Fruit fly (Drosophila melanogaster): ENCODE results near the gene per.

per gene

DNA sequence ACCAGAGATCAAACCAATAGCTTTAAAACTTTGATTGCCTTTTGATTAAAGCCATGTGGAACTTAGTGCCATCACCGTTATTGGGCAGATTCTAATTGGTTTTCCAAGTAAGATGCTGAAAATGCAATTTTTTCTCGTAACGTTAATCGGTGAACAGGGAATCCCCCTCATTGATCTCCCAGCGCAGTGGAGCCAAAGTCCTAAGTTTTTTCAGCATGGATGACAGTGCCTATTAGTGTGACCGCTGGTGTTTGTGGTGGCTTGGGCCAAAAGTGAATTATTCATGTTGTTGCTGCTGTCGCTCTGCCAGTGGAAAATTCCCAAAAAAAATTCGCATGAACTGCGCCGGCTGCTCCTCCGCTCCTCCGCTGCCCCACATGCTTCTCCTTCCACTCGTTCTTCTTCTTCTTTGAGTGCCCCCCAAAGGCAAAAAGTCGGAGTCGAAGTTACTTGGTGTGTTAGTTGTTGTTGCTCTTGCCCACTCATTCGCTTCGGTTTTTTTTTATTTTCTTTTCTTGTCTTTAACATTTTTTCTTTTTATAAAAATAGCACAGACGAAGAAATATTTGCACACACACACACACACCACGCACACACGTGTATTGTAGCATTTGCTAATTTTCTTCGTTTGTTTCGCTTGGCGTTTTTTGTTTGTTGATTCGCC, 37.3 kb upstream of the per start (continued):
- TF ChIP-seq z (GFP tag; IDR thresholded peaks at IDR 0.05): peak; percentile 41; the same call in 1 of the 3 replicates
- 0 out of 2 replicates have a peak, but pooled peaks have one; percentile 45 for TF ChIP-seq NFAT (GFP tag; IDR thresholded peaks at IDR 0.05)
- TF ChIP-seq CG17385 (GFP tag; optimal IDR thresholded peaks at IDR 0.05): peak; percentile 20
- TF ChIP-seq prd (optimal IDR thresholded peaks at IDR 0.05): no peak
- 0 out of 3 replicates have a peak, but pooled peaks have one; percentile 16 for TF ChIP-seq prd (GFP tag; IDR thresholded peaks at IDR 0.05)
- TF ChIP-seq H2.0 (GFP tag; IDR thresholded peaks at IDR 0.05): 0 out of 2 replicates have a peak, but pooled peaks have one; percentile 7
- 0 out of 2 replicates have a peak, but pooled peaks have one; percentile 42 for TF ChIP-seq al (GFP tag; IDR thresholded peaks at IDR 0.05)
- 0 out of 2 replicates have a peak, but pooled peaks have one; percentile 17 for TF ChIP-seq CG14441 (GFP tag; IDR thresholded peaks at IDR 0.05)
- peak; percentile 14; the same call in 1 of the 2 replicates for TF ChIP-seq vvl (GFP tag; IDR thresholded peaks at IDR 0.05)
- TF ChIP-seq CG32532 (GFP tag; IDR thresholded peaks at IDR 0.05): peak; percentile 36; the same call in 1 of the 2 replicates
- TF ChIP-seq Drgx (GFP tag; IDR thresholded peaks at IDR 0.05): peak; percentile 40

DNA sequence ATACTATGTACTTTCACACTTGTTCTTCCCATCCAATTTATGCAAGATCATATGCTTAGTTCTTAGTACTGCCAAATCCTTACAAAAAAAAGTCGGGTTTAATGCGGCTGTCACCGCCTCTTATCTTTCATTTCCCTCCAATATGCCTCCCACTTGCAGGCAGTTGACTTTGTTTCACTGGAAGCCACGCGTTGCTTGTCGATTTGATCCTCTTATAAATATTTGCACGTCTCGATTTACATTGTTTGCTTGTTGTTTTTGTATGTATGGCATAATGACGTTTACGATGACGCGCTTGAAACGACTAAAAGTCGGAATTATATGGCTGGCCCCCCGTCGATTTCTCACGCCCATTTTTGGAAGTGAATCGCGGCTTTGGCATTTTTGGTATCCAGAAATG, 36.4 kb upstream of the per start:
- TF ChIP-seq esg (GFP tag; conservative IDR thresholded peaks at IDR 0.05) (no peak), crp (GFP tag; optimal IDR thresholded peaks at IDR 0.05) (no peak), CG13424 (tag; optimal IDR thresholded peaks at IDR 0.05) (no peak), Eip74EF (GFP tag; optimal IDR thresholded peaks at IDR 0.05) (no peak), CG1603 (tag; optimal IDR thresholded peaks at IDR 0.05) (no peak), Rfx (GFP tag; IDR thresholded peaks at IDR 0.05) (no peak), nom (GFP tag; optimal IDR thresholded peaks at IDR 0.05) (peak; percentile 1), gem (tag; optimal IDR thresholded peaks at IDR 0.05) (peak; percentile 12), danr (GFP tag; IDR thresholded peaks at IDR 0.05) (no peak), Asciz (GFP tag; optimal IDR thresholded peaks at IDR 0.05) (peak; percentile 5), CG2875 (GFP tag; optimal IDR thresholded peaks at IDR 0.05) (no peak), CG31365 (tag; optimal IDR thresholded peaks at IDR 0.05) (no peak)

DNA sequence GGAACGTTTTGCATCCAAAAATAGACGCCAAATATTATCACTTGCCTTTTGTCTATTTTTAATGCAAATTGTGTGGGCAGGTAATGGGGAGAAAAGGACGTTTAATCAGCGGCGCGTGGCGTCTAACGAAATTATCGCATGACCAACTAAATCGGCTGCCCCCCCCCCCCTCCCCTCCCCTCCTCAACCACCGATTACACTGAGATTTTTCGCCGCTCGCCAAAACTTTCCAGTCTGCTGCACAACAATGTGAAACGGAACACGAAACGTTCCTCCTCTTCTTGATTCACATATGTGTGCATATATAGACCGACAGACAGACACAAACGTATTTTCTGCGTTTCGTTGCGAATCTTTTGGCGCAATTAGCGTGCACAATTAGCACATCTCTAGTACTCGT, 34.3 kb upstream of the per start:
- TF ChIP-seq Ets97D (GFP tag; optimal IDR thresholded peaks at IDR 0.05): no peak
- TF ChIP-seq Dll (GFP tag; IDR thresholded peaks at IDR 0.05; ENCODE audit: partially characterized antibody): no peak
- TF ChIP-seq cwo (GFP tag; optimal IDR thresholded peaks at IDR 0.05): no peak
- TF ChIP-seq pfk (GFP tag; optimal IDR thresholded peaks at IDR 0.05): peak; percentile 83
- no peak for TF ChIP-seq grau (tag; optimal IDR thresholded peaks at IDR 0.05)
- no peak for TF ChIP-seq Abd-B (GFP tag; optimal IDR thresholded peaks at IDR 0.05)
- TF ChIP-seq CG17802 (tag; optimal IDR thresholded peaks at IDR 0.05): no peak
- no peak for TF ChIP-seq CG4707 (GFP tag; optimal IDR thresholded peaks at IDR 0.05)
- TF ChIP-seq crol (GFP tag; IDR thresholded peaks at IDR 0.05): peak; percentile 60
- no peak for TF ChIP-seq CG7839 (tag; optimal IDR thresholded peaks at IDR 0.05)
- TF ChIP-seq zen2 (GFP tag; IDR thresholded peaks at IDR 0.05; ENCODE audit: partially characterized antibody): no peak
- TF ChIP-seq danr (GFP tag; IDR thresholded peaks at IDR 0.05): no peak
- TF ChIP-seq prd (optimal IDR thresholded peaks at IDR 0.05): no peak
- TF ChIP-seq prd (GFP tag; IDR thresholded peaks at IDR 0.05): no peak
- TF ChIP-seq Hr78 (GFP tag; optimal IDR thresholded peaks at IDR 0.05): no peak
- no peak for TF ChIP-seq CG17568 (GFP tag; optimal IDR thresholded peaks at IDR 0.05)
- peak; percentile 69 for TF ChIP-seq Med (GFP tag)
- TF ChIP-seq gsb-n (tag; optimal IDR thresholded peaks at IDR 0.05): no peak
- no peak for TF ChIP-seq croc (GFP tag; conservative IDR thresholded peaks at IDR 0.05)
- no peak for TF ChIP-seq CG1832 (GFP tag; optimal IDR thresholded peaks at IDR 0.05)

All from whole organism, embryonic.